Worm (Caenorhabditis elegans) whole organism, L2 larva: ENCODE data around the gene neg-1.

ENCODE experiments used
- F13H6.1 ChIP-seq: sonication (generic microtip); optimal IDR thresholded peaks from 2 replicates; lab custom pipeline; 2016; ENCODE audit warnings: missing genetic modification characterization, missing compliant biosample characterization
- ZK546.5 ChIP-seq: sonication (generic microtip); optimal IDR thresholded peaks from 2 replicates; lab custom pipeline; 2017; ENCODE audit warnings: missing biosample characterization, missing genetic modification characterization
- alr-1 ChIP-seq: fragments of 150-350 bp; optimal IDR thresholded peaks from 2 replicates; lab custom pipeline; 2014; ENCODE audit warnings: missing biosample characterization, missing genetic modification characterization
- ama-1 ChIP-seq: fragments of 150-350 bp; optimal IDR thresholded peaks from 2 replicates; lab custom pipeline; 2018; ENCODE audit warnings: inconsistent platforms
- blmp-1 ChIP-seq: sonication (generic microtip); optimal IDR thresholded peaks from 2 replicates; lab custom pipeline; 2017; ENCODE audit warnings: missing genetic modification characterization, mild to moderate bottlenecking, missing compliant biosample characterization, antibody characterized with exemption, moderate library complexity; ENCODE audit not compliant: insufficient read depth
- ceh-16 ChIP-seq: fragments of 150-350 bp; optimal IDR thresholded peaks from 2 replicates; lab custom pipeline; 2014; ENCODE audit warnings: missing biosample characterization, missing genetic modification characterization
- crh-2 ChIP-seq: sonication (generic microtip); optimal IDR thresholded peaks from 2 replicates; lab custom pipeline; 2017; ENCODE audit warnings: missing biosample characterization, missing genetic modification characterization
- elt-1 ChIP-seq: fragments of 150-350 bp; optimal IDR thresholded peaks from 2 replicates; lab custom pipeline; 2014; ENCODE audit warnings: missing biosample characterization, missing genetic modification characterization
- elt-3 ChIP-seq: sonication (generic microtip); optimal IDR thresholded peaks from 2 replicates; lab custom pipeline; 2017; ENCODE audit warnings: missing biosample characterization, missing genetic modification characterization
- lin-11 ChIP-seq: fragments of 150-350 bp; sonication (generic microtip); optimal IDR thresholded peaks from 2 replicates; lab custom pipeline; 2014; ENCODE audit warnings: missing biosample characterization, missing genetic modification characterization, inconsistent platforms, mixed read lengths
- lin-13 ChIP-seq: fragments of 150-350 bp; optimal IDR thresholded peaks from 2 replicates; lab custom pipeline; 2014; ENCODE audit warnings: missing biosample characterization, missing genetic modification reagents, missing genetic modification characterization
- lin-39 ChIP-seq: fragments of 150-350 bp; optimal IDR thresholded peaks from 2 replicates; lab custom pipeline; 2014; ENCODE audit warnings: missing biosample characterization, missing genetic modification reagents, missing genetic modification characterization
- mab-5 ChIP-seq: fragments of 150-350 bp; optimal IDR thresholded peaks from 2 replicates; lab custom pipeline; 2014; ENCODE audit warnings: missing biosample characterization, missing genetic modification characterization
- mdl-1 ChIP-seq, 2 experiments: fragments of 150-350 bp in 1 of 2; sonication (generic microtip) in 1 of 2; optimal IDR thresholded peaks; 2 replicates each; lab custom pipeline; 2017; ENCODE audit warnings: missing biosample characterization in 2 of 2, missing genetic modification characterization in 2 of 2
- nhr-10 ChIP-seq: sonication (generic microtip); optimal IDR thresholded peaks from 2 replicates; lab custom pipeline; 2017; ENCODE audit warnings: missing biosample characterization, missing genetic modification characterization
- nhr-11 ChIP-seq: fragments of 150-350 bp; optimal IDR thresholded peaks from 2 replicates; lab custom pipeline; 2014; ENCODE audit warnings: missing biosample characterization, missing genetic modification characterization
- nhr-12 ChIP-seq: fragments of 150-350 bp; optimal IDR thresholded peaks from 2 replicates; lab custom pipeline; 2014; ENCODE audit warnings: missing biosample characterization, missing genetic modification characterization
- nhr-129 ChIP-seq: fragments of 150-350 bp; optimal IDR thresholded peaks from 2 replicates; lab custom pipeline; 2014; ENCODE audit warnings: missing biosample characterization, missing genetic modification characterization
- nhr-23 ChIP-seq: fragments of 150-350 bp; optimal IDR thresholded peaks from 2 replicates; lab custom pipeline; 2014; ENCODE audit warnings: missing biosample characterization, missing genetic modification reagents, missing genetic modification characterization
- nhr-77 ChIP-seq: fragments of 150-350 bp; optimal IDR thresholded peaks from 2 replicates; lab custom pipeline; 2014; ENCODE audit warnings: missing biosample characterization, missing genetic modification characterization
- skn-1 ChIP-seq: sonication (generic microtip); optimal IDR thresholded peaks from 2 replicates; lab custom pipeline; 2017; ENCODE audit warnings: missing biosample characterization, missing genetic modification characterization
- sma-3 ChIP-seq: sonication (generic microtip); optimal IDR thresholded peaks from 2 replicates; lab custom pipeline; 2016; ENCODE audit warnings: missing genetic modification reagents, missing genetic modification characterization, missing compliant biosample characterization
- sma-9 ChIP-seq, 2 experiments: fragments of 150-350 bp in 1 of 2; sonication (generic microtip) in 1 of 2; optimal IDR thresholded peaks; 2 replicates each; lab custom pipeline; 2014 to 2016; ENCODE audit warnings: missing genetic modification characterization in 2 of 2, mild to moderate bottlenecking in 1 of 2, missing biosample characterization in 1 of 2, missing compliant biosample characterization in 1 of 2, missing genetic modification reagents in 1 of 2, moderate library complexity in 1 of 2
- unc-55 ChIP-seq: fragments of 150-350 bp; sonication (generic microtip); optimal IDR thresholded peaks from 3 replicates; lab custom pipeline; 2014; ENCODE audit warnings: missing biosample characterization, missing genetic modification reagents, missing genetic modification characterization
- unc-62 ChIP-seq: fragments of 150-350 bp; optimal IDR thresholded peaks from 2 replicates; lab custom pipeline; 2014; ENCODE audit warnings: missing biosample characterization, missing genetic modification reagents, missing genetic modification characterization

neg-1 gene

DNA sequence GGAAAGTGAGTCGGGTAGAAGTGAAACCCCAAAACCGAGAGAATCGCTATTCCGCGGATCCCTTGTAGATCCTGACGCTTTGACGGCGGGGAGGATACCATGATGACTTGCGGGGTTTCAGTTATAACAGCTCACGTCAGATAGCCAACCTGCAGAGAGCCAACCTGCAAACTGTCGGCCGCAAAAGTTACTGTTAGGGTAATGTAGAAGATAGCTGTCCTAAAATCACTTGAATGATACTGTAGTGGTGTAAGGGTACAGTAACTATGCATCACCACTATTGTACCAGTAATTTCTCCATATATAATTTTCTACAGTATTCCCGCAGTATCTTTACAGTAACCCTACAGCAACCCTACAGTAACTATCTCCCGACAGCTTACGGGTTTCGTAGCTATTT, 42.2 kb downstream of the neg-1 start, which contains the start of gene oac-12:
Gene oac-12 (minus strand): TSS at position 101 of the 400 bp plus-strand sequence.
- TF ChIP-seq mdl-1 (tag; optimal IDR thresholded peaks at IDR 0.05; lab: Kevin White, UChicago) (no peak), nhr-23 (tag; lab: Kevin White, UChicago) (no peak), nhr-77 (tag; lab: Kevin White, UChicago) (no peak), sma-9 (GFP tag; optimal IDR thresholded peaks at IDR 0.05; lab: Kevin White, UChicago) (no peak), sma-9 (tag; optimal IDR thresholded peaks at IDR 0.05; lab: Kevin White, UChicago) (no peak), lin-13 (no peak), lin-11 (tag; lab: Kevin White, UChicago) (no peak), ZK546.5 (no peak), unc-55 (GFP tag; lab: Kevin White, UChicago) (no peak), ceh-16 (tag; lab: Kevin White, UChicago) (no peak), nhr-11 (tag; lab: Kevin White, UChicago) (no peak)

DNA sequence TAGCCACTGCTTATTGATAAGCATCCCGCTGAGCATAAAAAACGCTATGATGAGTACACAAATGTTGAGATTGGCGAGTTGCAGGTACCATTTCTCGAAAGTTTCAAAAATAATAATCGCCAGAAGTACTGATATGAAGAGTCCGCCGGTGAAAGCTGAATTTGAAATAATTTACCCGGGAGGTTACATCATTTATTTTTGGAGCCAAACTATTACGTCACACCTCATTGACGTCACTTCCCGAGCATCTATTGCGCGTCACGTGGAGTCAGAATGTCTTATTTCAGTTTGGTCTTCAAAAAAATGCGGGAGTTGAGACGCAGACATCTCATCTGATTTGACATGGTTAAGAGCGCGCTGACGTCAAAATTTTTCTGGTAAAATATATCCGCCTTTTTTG, 43.9 kb downstream of the neg-1 start:
- no peak for TF ChIP-seq sma-9 (GFP tag; optimal IDR thresholded peaks at IDR 0.05; lab: Kevin White, UChicago)
- no peak for TF ChIP-seq sma-9 (tag; optimal IDR thresholded peaks at IDR 0.05; lab: Kevin White, UChicago)
- no peak for TF ChIP-seq lin-11 (tag; lab: Kevin White, UChicago)
- TF ChIP-seq blmp-1 (tag; lab: Kevin White, UChicago): no peak
- no peak for TF ChIP-seq lin-39
- no peak for TF ChIP-seq alr-1
- no peak for TF ChIP-seq elt-3 (tag; lab: Kevin White, UChicago)
- no peak for TF ChIP-seq mab-5
- no peak for TF ChIP-seq nhr-77 (tag; lab: Kevin White, UChicago)
- no peak for TF ChIP-seq elt-1 (tag; lab: Kevin White, UChicago)
- TF ChIP-seq sma-3 (GFP tag; lab: Kevin White, UChicago): no peak
- TF ChIP-seq skn-1 (tag; lab: Kevin White, UChicago): no peak
- TF ChIP-seq mdl-1 (tag; optimal IDR thresholded peaks at IDR 0.05; lab: Kevin White, UChicago): no peak
- no peak for TF ChIP-seq nhr-12

DNA sequence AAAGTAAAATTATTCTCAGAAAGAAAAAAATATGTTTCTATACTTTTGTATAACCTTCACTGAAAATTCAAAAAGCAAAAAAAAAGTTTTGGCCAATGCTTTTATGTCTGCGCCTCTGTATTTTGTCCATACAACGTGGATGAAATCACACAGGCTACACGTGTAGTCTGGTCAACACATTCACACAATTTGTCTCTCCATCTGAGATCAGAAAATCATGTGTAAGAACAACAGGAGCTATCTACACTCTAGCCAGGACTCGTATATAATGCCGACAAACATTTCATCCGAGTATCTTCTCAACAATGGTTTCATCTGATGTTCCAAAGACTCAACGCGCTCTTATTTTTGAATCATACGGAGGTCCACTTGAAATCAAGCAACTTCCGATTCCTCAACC, 47.8 kb downstream of the neg-1 start, which contains the start of gene D2063.1:
Gene D2063.1 (plus strand): TSS at position 281 of the 400 bp plus-strand sequence.
- TF ChIP-seq mab-5 (no peak), nhr-129 (peak; percentile 3)
- TF ChIP-seq, all 48 proteins: peak for 1

DNA sequence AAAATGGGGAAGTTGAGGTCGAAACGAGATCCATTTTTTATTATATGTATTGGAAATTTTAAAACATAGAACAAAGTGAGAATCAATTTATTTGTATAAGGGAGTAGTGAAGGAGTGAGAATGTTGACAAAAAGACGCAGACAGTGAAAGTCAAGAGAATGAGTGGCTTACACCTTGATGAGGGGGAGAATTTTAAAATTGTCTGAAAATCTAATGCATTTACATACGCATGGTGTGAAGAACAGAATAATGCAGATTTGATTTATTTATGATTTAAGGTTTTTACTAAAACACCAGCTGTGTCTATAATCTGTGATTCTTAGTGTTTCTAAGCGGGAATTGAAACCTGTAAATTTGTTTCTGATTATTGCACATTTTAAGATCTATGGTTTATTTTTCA, 49.3 kb downstream of the neg-1 start, which contains the start of gene nhr-125:
Gene nhr-125 (minus strand): TSS at position 101 of the 400 bp plus-strand sequence.
- TF ChIP-seq ceh-16 (tag; lab: Kevin White, UChicago) (no peak), ZK546.5 (no peak), F13H6.1 (tag; lab: Kevin White, UChicago) (no peak), crh-2 (no peak), skn-1 (tag; lab: Kevin White, UChicago) (no peak), nhr-10 (tag; lab: Kevin White, UChicago) (no peak), ama-1 (no peak), lin-39 (no peak), nhr-11 (tag; lab: Kevin White, UChicago) (no peak), mab-5 (no peak), unc-62 (no peak), mdl-1 (tag; optimal IDR thresholded peaks at IDR 0.05; lab: Kevin White, UChicago) (no peak)
